Fruit fly (Drosophila melanogaster) whole organism, embryonic: ENCODE measurements around the gene Ythdc1.
A peak's percentile ranks its signal among the peaks of the same experiment; 100 is the strongest.

Experiments used
- Ada2b ChIP-seq: fragments of 200-800 bp; sonication (Bioruptor generic); IDR thresholded peaks from 2 replicates; pipeline ENCODE4 v1.3.6; 2022; ENCODE audit warnings: missing biosample characterization, missing genetic modification characterization
- CG11398 ChIP-seq: fragments of 200-800 bp; sonication (Bioruptor generic); optimal IDR thresholded peaks from 2 replicates; lab custom pipeline; 2016; ENCODE audit warnings: missing biosample characterization, missing genetic modification characterization
- CG11560 ChIP-seq: fragments of 200-800 bp; sonication (Bioruptor generic); IDR thresholded peaks from 3 replicates; pipeline ENCODE4 v1.3.6; 2022; ENCODE audit warnings: missing biosample characterization, missing genetic modification characterization
- CG12299 ChIP-seq: fragments of 200-800 bp; sonication (Bioruptor generic); optimal IDR thresholded peaks from 2 replicates; lab custom pipeline; 2018; ENCODE audit warnings: missing biosample characterization, mild to moderate bottlenecking, missing genetic modification characterization
- CG1233 ChIP-seq: fragments of 200-800 bp; sonication (Bioruptor generic); optimal IDR thresholded peaks from 4 replicates; lab custom pipeline; 2018; ENCODE audit warnings: missing biosample characterization, mild to moderate bottlenecking, missing genetic modification characterization
- CG13424 ChIP-seq: fragments of 200-800 bp; sonication (Bioruptor generic); optimal IDR thresholded peaks from 2 replicates; lab custom pipeline; 2019; ENCODE audit warnings: missing biosample characterization, mild to moderate bottlenecking, missing genetic modification characterization, moderate library complexity
- CG14014 ChIP-seq: fragments of 200-800 bp; sonication (Bioruptor generic); IDR thresholded peaks from 2 replicates; pipeline ENCODE4 v1.3.6; 2022; ENCODE audit warnings: missing biosample characterization, missing genetic modification characterization
- CG1647 ChIP-seq: fragments of 200-800 bp; sonication (Bioruptor generic); optimal IDR thresholded peaks from 3 replicates; lab custom pipeline; 2016; ENCODE audit warnings: missing biosample characterization, missing genetic modification characterization
- CG17612 ChIP-seq: fragments of 200-800 bp; sonication (Bioruptor generic); IDR thresholded peaks from 2 replicates; pipeline ENCODE4 v1.3.6; 2022; ENCODE audit warnings: missing biosample characterization, missing genetic modification characterization
- CG18262 ChIP-seq: fragments of 200-800 bp; optimal IDR thresholded peaks from 3 replicates; lab custom pipeline; 2019; ENCODE audit warnings: missing biosample characterization, mild to moderate bottlenecking, missing genetic modification characterization, moderate library complexity
- CG1832 ChIP-seq: fragments of 200-800 bp; sonication (Bioruptor generic); optimal IDR thresholded peaks from 2 replicates; lab custom pipeline; 2017; ENCODE audit warnings: missing biosample characterization, mild to moderate bottlenecking, missing genetic modification characterization, inconsistent platforms
- CG18764 ChIP-seq: fragments of 200-800 bp; sonication (Bioruptor generic); optimal IDR thresholded peaks from 3 replicates; lab custom pipeline; 2016; ENCODE audit warnings: missing biosample characterization, missing genetic modification characterization
- CG30020 ChIP-seq: fragments of 200-800 bp; optimal IDR thresholded peaks from 2 replicates; lab custom pipeline; 2019; ENCODE audit warnings: missing biosample characterization, mild to moderate bottlenecking, missing genetic modification characterization, moderate library complexity
- CG32767 ChIP-seq: fragments of 200-800 bp; sonication (Bioruptor generic); IDR thresholded peaks from 2 replicates; pipeline ENCODE4 v1.3.6; 2022; ENCODE audit warnings: missing biosample characterization, missing genetic modification characterization
- CG32772 ChIP-seq: fragments of 200-800 bp; sonication (Bioruptor generic); IDR thresholded peaks from 2 replicates; pipeline ENCODE4 v1.3.6; 2022; ENCODE audit warnings: missing biosample characterization, missing genetic modification characterization
- CG3838 ChIP-seq: fragments of 200-800 bp; sonication (Bioruptor generic); optimal IDR thresholded peaks from 3 replicates; lab custom pipeline; 2016; ENCODE audit warnings: missing biosample characterization, missing genetic modification characterization
- CG4854 ChIP-seq: fragments of 200-800 bp; sonication (Bioruptor generic); optimal IDR thresholded peaks from 2 replicates; lab custom pipeline; 2016; ENCODE audit warnings: missing biosample characterization, missing genetic modification characterization, inconsistent platforms
- CG6272 ChIP-seq: fragments of 200-800 bp; sonication (Bioruptor generic); IDR thresholded peaks from 2 replicates; pipeline ENCODE4 v1.3.6; 2022; ENCODE audit warnings: missing biosample characterization, missing genetic modification characterization
- CG6791 ChIP-seq: fragments of 200-800 bp; sonication (Bioruptor generic); IDR thresholded peaks from 3 replicates; pipeline ENCODE4 v1.3.6; 2022; ENCODE audit warnings: missing biosample characterization, missing genetic modification characterization; ENCODE audit not compliant: partially characterized antibody
- CG7839 ChIP-seq: fragments of 200-800 bp; sonication (Bioruptor generic); optimal IDR thresholded peaks from 3 replicates; lab custom pipeline; 2018; ENCODE audit warnings: missing biosample characterization, mild to moderate bottlenecking, missing genetic modification characterization, moderate library complexity
- CG8281 ChIP-seq: fragments of 200-800 bp; sonication (Bioruptor generic); optimal IDR thresholded peaks from 2 replicates; lab custom pipeline; 2018; ENCODE audit warnings: missing biosample characterization, mild to moderate bottlenecking, missing genetic modification characterization, moderate library complexity
- CG8290 ChIP-seq, 3 experiments: fragments of 200-800 bp; sonication (Bioruptor generic); optimal IDR thresholded peaks; 2 replicates each; lab custom pipeline; 2016 to 2019; ENCODE audit warnings: missing biosample characterization in 3 of 3, missing genetic modification characterization in 3 of 3, mild to moderate bottlenecking in 2 of 3, moderate library complexity in 1 of 3
- CG8924 ChIP-seq: fragments of 200-800 bp; optimal IDR thresholded peaks from 3 replicates; lab custom pipeline; 2019; ENCODE audit warnings: missing biosample characterization, mild to moderate bottlenecking, missing genetic modification characterization, moderate library complexity
- CG9817 ChIP-seq: fragments of 200-800 bp; sonication (Bioruptor generic); optimal IDR thresholded peaks from 2 replicates; lab custom pipeline; 2018; ENCODE audit warnings: missing biosample characterization, mild to moderate bottlenecking, missing genetic modification characterization, moderate library complexity
- CTCF ChIP-seq: fragments of 200-800 bp; sonication (Bioruptor generic); optimal IDR thresholded peaks from 2 replicates; lab custom pipeline; 2017; ENCODE audit warnings: missing biosample characterization, mild to moderate bottlenecking, missing genetic modification characterization, moderate library complexity
- D19A ChIP-seq: fragments of 200-800 bp; optimal IDR thresholded peaks from 3 replicates; lab custom pipeline; 2019; ENCODE audit warnings: missing biosample characterization, mild to moderate bottlenecking, missing genetic modification characterization, moderate library complexity
- Dek ChIP-seq: fragments of 200-800 bp; sonication (Bioruptor generic); optimal IDR thresholded peaks from 3 replicates; lab custom pipeline; 2019; ENCODE audit warnings: missing biosample characterization, mild to moderate bottlenecking, missing genetic modification characterization, moderate library complexity
- H2.0 ChIP-seq: fragments of 200-800 bp; sonication (Bioruptor generic); IDR thresholded peaks from 2 replicates; pipeline ENCODE4 v1.3.6; 2022; ENCODE audit warnings: missing biosample characterization, missing genetic modification characterization
- MTF-1 ChIP-seq: fragments of 200-800 bp; sonication (Bioruptor generic); optimal IDR thresholded peaks from 2 replicates; lab custom pipeline; 2018; ENCODE audit warnings: missing biosample characterization, mild to moderate bottlenecking, missing genetic modification characterization, borderline replicate concordance
- Six4 ChIP-seq: fragments of 200-800 bp; sonication (Bioruptor generic); optimal IDR thresholded peaks from 2 replicates; lab custom pipeline; 2016; ENCODE audit warnings: missing biosample characterization, missing genetic modification characterization
- bowl ChIP-seq: fragments of 200-800 bp; sonication (Bioruptor generic); IDR thresholded peaks from 2 replicates; pipeline ENCODE4 v1.3.6; 2022; ENCODE audit warnings: missing biosample characterization, missing genetic modification characterization
- chif ChIP-seq, 2 experiments: fragments of 200-800 bp; sonication (Bioruptor generic); optimal IDR thresholded peaks; 3 replicates each; lab custom pipeline; 2016; ENCODE audit warnings: missing biosample characterization in 2 of 2, missing genetic modification characterization in 2 of 2
- dati ChIP-seq: fragments of 200-800 bp; sonication (Bioruptor generic); IDR thresholded peaks from 2 replicates; pipeline ENCODE4 v1.3.6; 2022; ENCODE audit warnings: missing biosample characterization, missing genetic modification characterization
- dmrt99B ChIP-seq: fragments of 200-800 bp; sonication (Bioruptor generic); optimal IDR thresholded peaks from 2 replicates; lab custom pipeline; 2018; ENCODE audit warnings: missing biosample characterization, mild to moderate bottlenecking, missing genetic modification characterization, moderate library complexity
- fd64A ChIP-seq: fragments of 200-800 bp; sonication (Bioruptor generic); optimal IDR thresholded peaks from 3 replicates; lab custom pipeline; 2018; ENCODE audit warnings: missing biosample characterization, mild to moderate bottlenecking, missing genetic modification characterization
- gce ChIP-seq: fragments of 200-800 bp; sonication (Bioruptor generic); IDR thresholded peaks from 3 replicates; pipeline ENCODE4 v1.3.6; 2022; ENCODE audit warnings: missing biosample characterization, missing genetic modification characterization
- gfzf ChIP-seq: fragments of 200-800 bp; sonication (Bioruptor generic); optimal IDR thresholded peaks from 2 replicates; lab custom pipeline; 2016; ENCODE audit warnings: missing biosample characterization, mild to moderate bottlenecking, missing genetic modification characterization, moderate library complexity
- grn ChIP-seq: fragments of 200-800 bp; sonication (Bioruptor generic); optimal IDR thresholded peaks from 3 replicates; lab custom pipeline; 2017; ENCODE audit warnings: missing biosample characterization, missing genetic modification characterization
- ind ChIP-seq: fragments of 200-800 bp; sonication (Bioruptor generic); optimal IDR thresholded peaks from 3 replicates; lab custom pipeline; 2016; ENCODE audit warnings: missing biosample characterization, missing genetic modification characterization
- jumu ChIP-seq: fragments of 200-800 bp; sonication (Bioruptor generic); optimal IDR thresholded peaks from 3 replicates; lab custom pipeline; 2016; ENCODE audit warnings: missing biosample characterization, missing genetic modification characterization
- kah ChIP-seq: fragments of 200-800 bp; sonication (Bioruptor generic); optimal IDR thresholded peaks from 2 replicates; lab custom pipeline; 2018; ENCODE audit warnings: missing biosample characterization, mild to moderate bottlenecking, missing genetic modification characterization
- lilli ChIP-seq: fragments of 200-800 bp; sonication (Bioruptor generic); optimal IDR thresholded peaks from 3 replicates; lab custom pipeline; 2016; ENCODE audit warnings: missing biosample characterization, missing genetic modification characterization
- lov ChIP-seq, 2 experiments: fragments of 200-800 bp in 1 of 2; fragments of >200 bp in 1 of 2; sonication (Bioruptor generic) in 1 of 2; IDR thresholded peaks in 1 of 2; optimal IDR thresholded peaks in 1 of 2; 2 replicates in 1 of 2; 3 replicates in 1 of 2; pipeline versions ENCODE4 v1.3.6 to Lab custom; 2017 to 2022; ENCODE audit warnings: missing biosample characterization in 1 of 2, missing genetic modification characterization in 1 of 2
- phol ChIP-seq: fragments of 200-800 bp; sonication (Bioruptor generic); optimal IDR thresholded peaks from 3 replicates; lab custom pipeline; 2018; ENCODE audit warnings: missing biosample characterization, mild to moderate bottlenecking, missing genetic modification characterization, moderate library complexity
- schlank ChIP-seq: fragments of 200-800 bp; sonication (Bioruptor generic); optimal IDR thresholded peaks from 2 replicates; lab custom pipeline; 2018; ENCODE audit warnings: missing biosample characterization, mild to moderate bottlenecking, missing genetic modification characterization
- vfl ChIP-seq: fragments of 200-800 bp; sonication (Bioruptor generic); optimal IDR thresholded peaks from 2 replicates; lab custom pipeline; 2016; ENCODE audit warnings: missing biosample characterization, missing genetic modification characterization
- z ChIP-seq: fragments of 200-800 bp; sonication (Bioruptor generic); IDR thresholded peaks from 3 replicates; pipeline ENCODE4 v1.3.6; 2022; ENCODE audit warnings: missing biosample characterization, missing genetic modification characterization
- zfh1 ChIP-seq: fragments of 200-800 bp; sonication (Bioruptor generic); IDR thresholded peaks from 3 replicates; pipeline ENCODE4 v1.3.6; 2022; ENCODE audit warnings: missing biosample characterization, missing genetic modification characterization

Gene Ythdc1

DNA sequence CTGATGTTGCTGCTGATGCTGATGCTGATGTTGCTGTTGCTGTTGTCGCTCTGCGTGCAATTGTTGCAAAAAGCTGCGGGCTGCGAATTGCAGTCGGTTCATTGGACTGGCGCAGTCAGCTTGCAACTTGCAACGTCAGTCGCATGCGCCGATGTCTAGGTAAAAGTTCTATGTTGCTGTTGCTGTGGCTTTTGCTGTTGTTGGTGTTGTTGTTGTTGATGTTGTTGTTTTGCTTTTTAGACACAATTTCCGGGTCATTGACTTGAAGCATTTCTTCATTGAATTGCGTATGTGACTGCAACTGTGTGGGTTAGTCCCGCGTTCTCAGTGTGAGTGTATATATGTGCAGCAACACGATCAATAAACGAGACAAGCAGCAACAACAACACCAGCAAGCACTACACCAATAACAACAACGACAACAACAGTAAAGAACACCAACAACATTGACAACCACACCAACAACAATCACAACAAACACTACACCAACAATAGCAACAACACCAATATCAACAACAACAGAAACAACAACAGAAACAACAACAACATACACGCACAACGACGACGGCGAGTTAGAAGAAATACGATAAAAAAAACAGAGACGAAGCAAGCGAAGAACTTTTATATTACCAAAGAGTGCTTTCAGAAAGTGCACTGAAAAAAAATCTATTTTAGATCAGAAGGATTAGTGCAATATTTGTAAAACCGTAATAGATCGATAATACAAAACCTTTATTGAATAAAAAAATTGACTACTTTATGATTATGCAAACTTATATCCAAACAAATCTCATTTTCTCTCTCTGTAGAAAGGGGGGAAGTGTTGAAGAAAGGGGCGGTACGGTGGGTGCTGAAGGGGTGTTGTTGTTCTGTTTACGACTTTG, 20.2 kb upstream of the Ythdc1 start (continued):
- TF ChIP-seq chif (GFP tag; optimal IDR thresholded peaks at IDR 0.05; lab: Kevin White, UChicago) (no peak), CG8281 (tag; lab: Kevin White, UChicago) (peak; percentile 28), CG13424 (tag; lab: Kevin White, UChicago) (peak; percentile 89), Ada2b (GFP tag; lab: Robert Waterston, UW) (peak; percentile 80), schlank (tag; lab: Kevin White, UChicago) (no peak), CG14014 (GFP tag; lab: Robert Waterston, UW) (peak; percentile 66; the same call in 1 of the 2 replicates), CG17612 (GFP tag; lab: Robert Waterston, UW) (0 out of 2 replicates have a peak, but pooled peaks have one; percentile 4), kah (GFP tag; lab: Kevin White, UChicago) (peak; percentile 47), jumu (GFP tag; lab: Kevin White, UChicago) (peak; percentile 76), bowl (GFP tag; lab: Robert Waterston, UW) (0 out of 2 replicates have a peak, but pooled peaks have one; percentile 50), CG11398 (GFP tag; lab: Kevin White, UChicago) (no peak), lov (optimal IDR thresholded peaks at IDR 0.05; lab: Kevin White, UChicago) (no peak), lov (GFP tag; IDR thresholded peaks at IDR 0.05; lab: Robert Waterston, UW) (peak; percentile 92), CG9817 (tag; lab: Kevin White, UChicago) (peak; percentile 57), phol (tag; lab: Kevin White, UChicago) (peak; percentile 92), Six4 (GFP tag; lab: Kevin White, UChicago) (peak; percentile 70), z (GFP tag; lab: Robert Waterston, UW) (peak; percentile 4; the same call in 1 of the 3 replicates), gfzf (GFP tag; lab: Kevin White, UChicago) (peak; percentile 13), CG11560 (no peak), dmrt99B (peak; percentile 88), fd64A (GFP tag; lab: Kevin White, UChicago) (no peak), CTCF (peak; percentile 33), CG18764 (peak; percentile 65), CG7839 (tag; lab: Kevin White, UChicago) (peak; percentile 86), CG18262 (tag; lab: Kevin White, UChicago) (peak; percentile 96), gce (GFP tag; lab: Robert Waterston, UW) (peak; percentile 86), CG32767 (GFP tag; lab: Robert Waterston, UW) (no peak), CG4854 (GFP tag; lab: Kevin White, UChicago) (peak; percentile 62), Dek (tag; lab: Kevin White, UChicago) (peak; percentile 25), CG32772 (GFP tag; lab: Robert Waterston, UW) (peak; percentile 81), grn (GFP tag; lab: Kevin White, UChicago) (peak; percentile 64), MTF-1 (GFP tag; lab: Kevin White, UChicago) (peak; percentile 54), CG8924 (tag; lab: Kevin White, UChicago) (peak; percentile 89), CG1647 (GFP tag; lab: Kevin White, UChicago) (no peak), CG30020 (tag; lab: Kevin White, UChicago) (peak; percentile 75), CG3838 (GFP tag; lab: Kevin White, UChicago) (peak; percentile 77), D19A (tag; lab: Kevin White, UChicago) (peak; percentile 91), CG6272 (GFP tag; lab: Robert Waterston, UW) (peak; percentile 27; the same call in 1 of the 2 replicates), CG6791 (GFP tag; lab: Robert Waterston, UW) (no peak), zfh1 (peak; percentile 94), CG8290 (GFP tag; optimal IDR thresholded peaks at IDR 0.05; lab: Kevin White, UChicago) (no peak), CG8290 (tag; optimal IDR thresholded peaks at IDR 0.05; lab: Kevin White, UChicago) (peak in 1 of 2 experiments; percentile 28), dati (GFP tag; lab: Robert Waterston, UW) (peak; percentile 86), CG1233 (peak; percentile 57), CG12299 (tag; lab: Kevin White, UChicago) (peak; percentile 63), lilli (GFP tag; lab: Kevin White, UChicago) (no peak), CG1832 (GFP tag; lab: Kevin White, UChicago) (no peak), ind (GFP tag; lab: Kevin White, UChicago) (peak; percentile 68), vfl (GFP tag; lab: Kevin White, UChicago) (no peak), H2.0 (GFP tag; lab: Robert Waterston, UW) (peak; percentile 88)
